Fruit fly (Drosophila melanogaster) whole organism, embryonic: ENCODE measurements around the gene dbo.

Experiments used
- Abd-B ChIP-seq: fragments of 200-800 bp; sonication (Bioruptor generic); optimal IDR thresholded peaks from 2 replicates; lab custom pipeline; 2018; ENCODE audit warnings: missing biosample characterization, mild to moderate bottlenecking, missing genetic modification characterization, moderate library complexity
- Atf6 ChIP-seq: fragments of 200-800 bp; sonication (Bioruptor generic); IDR thresholded peaks from 2 replicates; pipeline ENCODE4 v1.3.6; 2022; ENCODE audit warnings: missing biosample characterization, missing genetic modification characterization
- Awh ChIP-seq: fragments of 200-800 bp; sonication (Bioruptor generic); IDR thresholded peaks from 2 replicates; pipeline ENCODE4, ENCODE4 v1.3.6; 2022; ENCODE audit warnings: missing biosample characterization, missing genetic modification characterization
- CG10267 ChIP-seq: fragments of 200-800 bp; sonication (Bioruptor generic); optimal IDR thresholded peaks from 2 replicates; lab custom pipeline; 2018; ENCODE audit warnings: missing biosample characterization, mild to moderate bottlenecking, missing genetic modification characterization, moderate library complexity
- CG11085 ChIP-seq: fragments of 200-800 bp; sonication (Bioruptor generic); IDR thresholded peaks from 2 replicates; pipeline ENCODE4 v1.3.6; 2022; ENCODE audit warnings: missing biosample characterization, missing genetic modification characterization
- CG11398 ChIP-seq: fragments of 200-800 bp; sonication (Bioruptor generic); optimal IDR thresholded peaks from 2 replicates; lab custom pipeline; 2016; ENCODE audit warnings: missing biosample characterization, missing genetic modification characterization
- CG12391 ChIP-seq: fragments of 200-800 bp; sonication (Bioruptor generic); optimal IDR thresholded peaks from 3 replicates; lab custom pipeline; 2018; ENCODE audit warnings: missing biosample characterization, mild to moderate bottlenecking, missing genetic modification characterization, moderate library complexity
- CG12942 ChIP-seq: fragments of 200-800 bp; sonication (Bioruptor generic); optimal IDR thresholded peaks from 3 replicates; lab custom pipeline; 2016; ENCODE audit warnings: missing biosample characterization, missing genetic modification characterization
- CG14014 ChIP-seq: fragments of 200-800 bp; sonication (Bioruptor generic); IDR thresholded peaks from 2 replicates; pipeline ENCODE4 v1.3.6; 2022; ENCODE audit warnings: missing biosample characterization, missing genetic modification characterization
- CG15269 ChIP-seq: fragments of 200-800 bp; sonication (Bioruptor generic); optimal IDR thresholded peaks from 2 replicates; lab custom pipeline; 2018; ENCODE audit warnings: missing biosample characterization, mild to moderate bottlenecking, missing genetic modification characterization, moderate library complexity
- CG16815 ChIP-seq: fragments of 200-800 bp; sonication (Bioruptor generic); optimal IDR thresholded peaks from 3 replicates; lab custom pipeline; 2017; ENCODE audit warnings: missing biosample characterization, mild to moderate bottlenecking, missing genetic modification characterization
- CG17359 ChIP-seq: fragments of 200-800 bp; sonication (Bioruptor generic); optimal IDR thresholded peaks from 3 replicates; lab custom pipeline; 2018; ENCODE audit warnings: missing biosample characterization, mild to moderate bottlenecking, missing genetic modification characterization, moderate library complexity
- CG1832 ChIP-seq: fragments of 200-800 bp; sonication (Bioruptor generic); optimal IDR thresholded peaks from 2 replicates; lab custom pipeline; 2017; ENCODE audit warnings: missing biosample characterization, mild to moderate bottlenecking, missing genetic modification characterization, inconsistent platforms
- CG2678 ChIP-seq: fragments of 200-800 bp; sonication (Bioruptor generic); optimal IDR thresholded peaks from 3 replicates; lab custom pipeline; 2019; ENCODE audit warnings: missing biosample characterization, mild to moderate bottlenecking, missing genetic modification characterization, moderate library complexity
- CG3065 ChIP-seq: fragments of 200-800 bp; sonication (Bioruptor generic); optimal IDR thresholded peaks from 2 replicates; lab custom pipeline; 2016; ENCODE audit warnings: missing biosample characterization, missing genetic modification characterization
- CG43689 ChIP-seq: fragments of 200-800 bp; sonication (Bioruptor generic); IDR thresholded peaks from 2 replicates; pipeline ENCODE4 v1.3.6; 2022; ENCODE audit warnings: missing biosample characterization, missing genetic modification characterization
- CG5180 ChIP-seq: fragments of 200-800 bp; sonication (Bioruptor generic); optimal IDR thresholded peaks from 3 replicates; lab custom pipeline; 2017; ENCODE audit warnings: missing biosample characterization, missing genetic modification characterization, mild to moderate bottlenecking, moderate library complexity, missing genetic modification reagents
- CG7357 ChIP-seq: fragments of 200-800 bp; sonication (Bioruptor generic); IDR thresholded peaks from 3 replicates; pipeline ENCODE4 v1.3.6; 2022; ENCODE audit warnings: missing biosample characterization, missing genetic modification characterization
- CG7987 ChIP-seq: fragments of 200-800 bp; sonication (Bioruptor generic); optimal IDR thresholded peaks from 2 replicates; lab custom pipeline; 2018; ENCODE audit warnings: missing biosample characterization, mild to moderate bottlenecking, missing genetic modification characterization, moderate library complexity
- CG9215 ChIP-seq: fragments of 200-800 bp; sonication (Bioruptor generic); IDR thresholded peaks from 2 replicates; pipeline ENCODE4 v1.3.6; 2022; ENCODE audit warnings: missing biosample characterization, missing genetic modification characterization
- CG9932 ChIP-seq: fragments of 200-800 bp; sonication (Bioruptor generic); IDR thresholded peaks from 2 replicates; pipeline ENCODE4 v1.3.6; 2022; ENCODE audit warnings: missing biosample characterization, missing genetic modification characterization
- CrebB ChIP-seq: fragments of 200-800 bp; sonication (Bioruptor generic); optimal IDR thresholded peaks from 3 replicates; lab custom pipeline; 2018; ENCODE audit warnings: missing biosample characterization, mild to moderate bottlenecking, missing genetic modification characterization
- Dp ChIP-seq: fragments of 200-800 bp; sonication (Bioruptor generic); optimal IDR thresholded peaks from 2 replicates; lab custom pipeline; 2018; ENCODE audit warnings: missing biosample characterization, mild to moderate bottlenecking, missing genetic modification characterization, moderate library complexity
- Dref ChIP-seq: fragments of 200-800 bp; sonication (Bioruptor generic); IDR thresholded peaks from 2 replicates; pipeline ENCODE4 v1.3.6; 2022; ENCODE audit warnings: missing biosample characterization, missing genetic modification characterization
- Elba2 ChIP-seq: fragments of 200-800 bp; sonication (Bioruptor generic); optimal IDR thresholded peaks from 3 replicates; lab custom pipeline; 2016; ENCODE audit warnings: missing biosample characterization, missing genetic modification characterization
- Ets97D ChIP-seq: fragments of 200-800 bp; sonication (Bioruptor generic); optimal IDR thresholded peaks from 3 replicates; lab custom pipeline; 2016; ENCODE audit warnings: missing biosample characterization, missing genetic modification characterization
- Fer1 ChIP-seq: fragments of 200-800 bp; sonication (Bioruptor generic); optimal IDR thresholded peaks from 2 replicates; lab custom pipeline; 2017; ENCODE audit warnings: missing biosample characterization, mild to moderate bottlenecking, missing genetic modification characterization
- HLH4C ChIP-seq: fragments of 200-800 bp; sonication (Bioruptor generic); IDR thresholded peaks from 3 replicates; pipeline ENCODE4 v1.3.6; 2022; ENCODE audit warnings: missing biosample characterization, missing genetic modification characterization; ENCODE audit not compliant: partially characterized antibody
- HLHmδ ChIP-seq: fragments of 200-800 bp; sonication (Bioruptor generic); optimal IDR thresholded peaks from 2 replicates; lab custom pipeline; 2018; ENCODE audit warnings: missing biosample characterization, mild to moderate bottlenecking, missing genetic modification characterization, moderate library complexity
- HmgD ChIP-seq: fragments of 200-800 bp; sonication (Bioruptor generic); optimal IDR thresholded peaks from 3 replicates; lab custom pipeline; 2016; ENCODE audit warnings: missing biosample characterization, missing genetic modification characterization
- HmgZ ChIP-seq: fragments of 200-800 bp; sonication (Bioruptor generic); optimal IDR thresholded peaks from 2 replicates; lab custom pipeline; 2018; ENCODE audit warnings: missing biosample characterization, mild to moderate bottlenecking, missing genetic modification characterization
- Hmr ChIP-seq: fragments of 200-800 bp; sonication (Bioruptor generic); optimal IDR thresholded peaks from 3 replicates; lab custom pipeline; 2017; ENCODE audit warnings: mild to moderate bottlenecking, missing biosample characterization, missing genetic modification reagents, missing genetic modification characterization
- Myb ChIP-seq: fragments of 200-800 bp; sonication (Bioruptor generic); optimal IDR thresholded peaks from 2 replicates; lab custom pipeline; 2016; ENCODE audit warnings: missing biosample characterization, missing genetic modification characterization
- Neu2 ChIP-seq: fragments of 200-800 bp; sonication (Bioruptor generic); optimal IDR thresholded peaks from 3 replicates; lab custom pipeline; 2016; ENCODE audit warnings: missing biosample characterization, missing genetic modification characterization, borderline replicate concordance
- Nf-YB ChIP-seq: fragments of 200-800 bp; sonication (Bioruptor generic); optimal IDR thresholded peaks from 3 replicates; lab custom pipeline; 2019; ENCODE audit warnings: missing biosample characterization, mild to moderate bottlenecking, missing genetic modification characterization, moderate library complexity
- Ravus ChIP-seq: fragments of 200-800 bp; sonication (Bioruptor generic); IDR thresholded peaks from 2 replicates; pipeline ENCODE4 v1.3.6; 2022; ENCODE audit warnings: missing biosample characterization, missing genetic modification characterization
- Six4 ChIP-seq: fragments of 200-800 bp; sonication (Bioruptor generic); optimal IDR thresholded peaks from 2 replicates; lab custom pipeline; 2016; ENCODE audit warnings: missing biosample characterization, missing genetic modification characterization
- ap ChIP-seq: fragments of 200-800 bp; sonication (Bioruptor generic); IDR thresholded peaks from 2 replicates; pipeline ENCODE4 v1.3.6; 2022; ENCODE audit warnings: missing biosample characterization, missing genetic modification characterization
- cg ChIP-seq: fragments of 200-800 bp; sonication (Bioruptor generic); optimal IDR thresholded peaks from 3 replicates; lab custom pipeline; 2019; ENCODE audit warnings: missing biosample characterization, mild to moderate bottlenecking, missing genetic modification characterization, moderate library complexity
- ewg ChIP-seq: fragments of 200-800 bp; sonication (Bioruptor generic); optimal IDR thresholded peaks from 3 replicates; lab custom pipeline; 2017; ENCODE audit warnings: mild to moderate bottlenecking, missing biosample characterization, missing genetic modification reagents, missing genetic modification characterization
- gcm ChIP-seq: fragments of 200-800 bp; sonication (Bioruptor generic); optimal IDR thresholded peaks from 2 replicates; lab custom pipeline; 2019; ENCODE audit warnings: missing biosample characterization, mild to moderate bottlenecking, missing genetic modification characterization, moderate library complexity
- gt ChIP-seq: fragments of 200-800 bp; sonication (Bioruptor generic); IDR thresholded peaks from 2 replicates; pipeline ENCODE4 v1.3.6; 2022; ENCODE audit warnings: missing biosample characterization, missing genetic modification characterization
- pita ChIP-seq: fragments of 200-800 bp; sonication (Bioruptor generic); optimal IDR thresholded peaks from 2 replicates; lab custom pipeline; 2017; ENCODE audit warnings: missing biosample characterization, mild to moderate bottlenecking, missing genetic modification characterization
- pnt ChIP-seq: fragments of 200-800 bp; sonication (Bioruptor generic); optimal IDR thresholded peaks from 3 replicates; lab custom pipeline; 2016; ENCODE audit warnings: missing biosample characterization, missing genetic modification characterization
- pum ChIP-seq: fragments of 200-800 bp; sonication (Bioruptor generic); optimal IDR thresholded peaks from 2 replicates; lab custom pipeline; 2016; ENCODE audit warnings: missing biosample characterization, missing genetic modification characterization
- sc ChIP-seq, 3 experiments: fragments of >200 bp in 2 of 3; fragments of 200-800 bp in 1 of 3; sonication (Bioruptor generic) in 1 of 3; optimal IDR thresholded peaks; 2 replicates in 2 of 3; 3 replicates in 1 of 3; lab custom pipeline; 2017; ENCODE audit warnings: mild to moderate bottlenecking in 1 of 3, missing biosample characterization in 1 of 3, missing genetic modification characterization in 1 of 3, missing genetic modification reagents in 1 of 3
- slbo ChIP-seq: fragments of 200-800 bp; sonication (Bioruptor generic); IDR thresholded peaks from 2 replicates; pipeline ENCODE4 v1.3.6; 2022; ENCODE audit warnings: missing biosample characterization, missing genetic modification characterization
- sob ChIP-seq: fragments of 200-800 bp; sonication (Bioruptor generic); IDR thresholded peaks from 2 replicates; pipeline ENCODE4 v1.3.6; 2022; ENCODE audit warnings: missing biosample characterization, missing genetic modification characterization
- tin ChIP-seq: fragments of 200-800 bp; sonication (Bioruptor generic); optimal IDR thresholded peaks from 3 replicates; lab custom pipeline; 2016; ENCODE audit warnings: missing biosample characterization, missing genetic modification characterization
- trh ChIP-seq: fragments of 200-800 bp; sonication (Bioruptor generic); optimal IDR thresholded peaks from 2 replicates; lab custom pipeline; 2016; ENCODE audit warnings: missing biosample characterization, missing genetic modification characterization
- wek ChIP-seq: fragments of 200-800 bp; sonication (Bioruptor generic); optimal IDR thresholded peaks from 3 replicates; lab custom pipeline; 2018; ENCODE audit warnings: missing biosample characterization, mild to moderate bottlenecking, missing genetic modification characterization, moderate library complexity
- yki ChIP-seq: fragments of >200 bp; optimal IDR thresholded peaks from 3 replicates; lab custom pipeline; 2018

Gene dbo

dm6 chr3L:15832146-15832545 lies 5.5 kb downstream of the dbo start, which contains the start of gene CG12713 (continued):
- TF ChIP-seq CG17359 (tag; lab: Kevin White, UChicago) = no peak
- TF ChIP-seq CG5180 (GFP tag; lab: Kevin White, UChicago) = no peak
- TF ChIP-seq Atf6 (GFP tag; lab: Robert Waterston, UW) = no peak
- no peak for TF ChIP-seq CG2678
- TF ChIP-seq CG12391 (tag; lab: Kevin White, UChicago) = peak; percentile 41
- TF ChIP-seq Six4 (GFP tag; lab: Kevin White, UChicago) = peak; percentile 8
- no peak for TF ChIP-seq CG1832 (GFP tag; lab: Kevin White, UChicago)
- no peak for TF ChIP-seq CG43689
- TF ChIP-seq CG15269 (tag; lab: Kevin White, UChicago) = no peak
- TF ChIP-seq pita (GFP tag; lab: Kevin White, UChicago) = peak; percentile 60
- TF ChIP-seq yki = no peak
- no peak for TF ChIP-seq CG9215 (GFP tag; lab: Robert Waterston, UW)
- peak; percentile 48 for TF ChIP-seq slbo (GFP tag; lab: Robert Waterston, UW)
- TF ChIP-seq Ets97D (GFP tag; lab: Kevin White, UChicago) = peak; percentile 82
- TF ChIP-seq Dref = peak; percentile 93
- no peak for TF ChIP-seq Neu2 (GFP tag; lab: Kevin White, UChicago)
- TF ChIP-seq trh (GFP tag; lab: Kevin White, UChicago) = no peak
- peak; percentile 45 for TF ChIP-seq CG10267 (tag; lab: Kevin White, UChicago)
- peak; percentile 75 for TF ChIP-seq Dp (GFP tag; lab: Kevin White, UChicago)
- no peak for TF ChIP-seq CG9932 (GFP tag; lab: Robert Waterston, UW)
- TF ChIP-seq Awh (GFP tag; lab: Robert Waterston, UW) = no peak
- TF ChIP-seq Myb (GFP tag; lab: Kevin White, UChicago) = peak; percentile 74
- TF ChIP-seq CG7987 = no peak
- TF ChIP-seq pum (GFP tag; lab: Kevin White, UChicago) = no peak
- no peak for TF ChIP-seq Nf-YB (GFP tag; lab: Kevin White, UChicago)
- TF ChIP-seq CG11398 (GFP tag; lab: Kevin White, UChicago) = no peak
- no peak for TF ChIP-seq ap (GFP tag; lab: Robert Waterston, UW)
- no peak for TF ChIP-seq HLHmδ (GFP tag; lab: Kevin White, UChicago)
- no peak for TF ChIP-seq tin
- no peak for TF ChIP-seq pnt
- TF ChIP-seq CG3065 (GFP tag; lab: Kevin White, UChicago) = no peak
- TF ChIP-seq CG16815 = no peak
- TF ChIP-seq Ravus (GFP tag; lab: Robert Waterston, UW) = no peak
- TF ChIP-seq HmgZ (tag; lab: Kevin White, UChicago) = peak; percentile 69
- TF ChIP-seq Fer1 = no peak
- TF ChIP-seq sc (optimal IDR thresholded peaks at IDR 0.05; lab: Kevin White, UChicago) = no peak
- no peak for TF ChIP-seq sc (GFP tag; optimal IDR thresholded peaks at IDR 0.05; lab: Kevin White, UChicago)
- no peak for TF ChIP-seq CG14014 (GFP tag; lab: Robert Waterston, UW)
- no peak for TF ChIP-seq wek
- TF ChIP-seq Elba2 (GFP tag; lab: Kevin White, UChicago) = no peak
- no peak for TF ChIP-seq CrebB
- no peak for TF ChIP-seq ewg (GFP tag; lab: Kevin White, UChicago)
- TF ChIP-seq gt (GFP tag; lab: Robert Waterston, UW) = no peak
- TF ChIP-seq Hmr (GFP tag; lab: Kevin White, UChicago) = no peak
- TF ChIP-seq gcm (GFP tag; lab: Kevin White, UChicago) = no peak
- no peak for TF ChIP-seq sob (GFP tag; lab: Robert Waterston, UW)
- TF ChIP-seq CG7357 = peak; percentile 99
- no peak for TF ChIP-seq cg
- TF ChIP-seq CG12942 = no peak
- TF ChIP-seq HLH4C = peak; percentile 92
- TF ChIP-seq HmgD = peak; percentile 16
- TF ChIP-seq Abd-B = no peak
- no peak for TF ChIP-seq CG11085 (GFP tag; lab: Robert Waterston, UW)
